Worm (Caenorhabditis elegans): ENCODE data around the gene C14A6.6.

C14A6.6 gene

ce11 chrV:18189181-18189580 is 22.1 kb upstream of the C14A6.6 start, which contains the start of gene clec-246:
Gene clec-246 (plus strand): TSS chrV:18189481.
- TF ChIP-seq ztf-11 (tag; optimal IDR thresholded peaks at IDR 0.05) (no peak), hlh-1 (tag; optimal IDR thresholded peaks at IDR 0.05) (no peak), nhr-237 (tag; optimal IDR thresholded peaks at IDR 0.05) (no peak), ham-2 (GFP tag; optimal IDR thresholded peaks at IDR 0.05) (no peak), cnd-1 (tag; optimal IDR thresholded peaks at IDR 0.05) (no peak), lin-13 (tag; optimal IDR thresholded peaks at IDR 0.05) (no peak), lsy-2 (tag; optimal IDR thresholded peaks at IDR 0.05) (no peak), nhr-2 (tag; optimal IDR thresholded peaks at IDR 0.05) (no peak), nhr-76 (tag; optimal IDR thresholded peaks at IDR 0.05) (no peak), nhr-12 (tag; optimal IDR thresholded peaks at IDR 0.05) (no peak), zip-8 (tag; optimal IDR thresholded peaks at IDR 0.05) (no peak), mls-2 (tag; optimal IDR thresholded peaks at IDR 0.05) (no peak), flh-1 (GFP tag; optimal IDR thresholded peaks at IDR 0.05) (no peak), drap-1 (GFP tag; optimal IDR thresholded peaks at IDR 0.05) (no peak), mep-1 (tag; optimal IDR thresholded peaks at IDR 0.05) (no peak), unc-120 (tag; optimal IDR thresholded peaks at IDR 0.05; ENCODE audit: poor library complexity, severe bottlenecking) (no peak), snpc-4 (tag; optimal IDR thresholded peaks at IDR 0.05) (no peak), bed-3 (GFP tag; optimal IDR thresholded peaks at IDR 0.05) (no peak)

DNA sequence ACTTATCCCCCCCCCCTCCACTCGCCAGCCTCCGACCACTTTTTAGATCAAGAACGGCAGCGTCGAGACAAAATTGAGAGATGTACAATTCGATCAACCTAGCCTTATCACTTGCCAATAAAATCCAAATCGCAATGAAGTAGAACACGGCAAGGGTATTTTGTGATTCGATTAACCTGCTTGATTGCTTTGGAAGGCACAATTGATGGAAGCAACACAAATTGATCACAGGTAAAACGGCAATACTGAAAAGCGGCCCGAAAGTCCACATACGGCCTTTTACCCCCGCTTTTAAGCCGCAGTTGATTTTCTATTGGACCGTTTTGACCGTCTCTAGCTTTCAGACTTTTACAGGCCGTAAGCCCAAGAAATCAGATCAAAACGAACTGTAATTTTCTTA is 21.3 kb upstream of the C14A6.6 start, which contains the start of gene clec-245:
TSS of gene clec-245 (minus strand) at position 101 of the 400 bp plus-strand sequence.
- no peak for TF ChIP-seq lin-13 (tag; optimal IDR thresholded peaks at IDR 0.05)
- TF ChIP-seq elt-1 (tag; optimal IDR thresholded peaks at IDR 0.05; ENCODE audit: borderline replicate concordance, insufficient read depth), result no peak
- no peak for TF ChIP-seq ceh-83 (GFP tag; optimal IDR thresholded peaks at IDR 0.05)
- TF ChIP-seq nhr-12 (tag; optimal IDR thresholded peaks at IDR 0.05), result no peak
- TF ChIP-seq mab-5 (tag; optimal IDR thresholded peaks at IDR 0.05), result no peak
- TF ChIP-seq zip-8 (tag; optimal IDR thresholded peaks at IDR 0.05), result no peak
- no peak for TF ChIP-seq unc-39 (tag; optimal IDR thresholded peaks at IDR 0.05)
- TF ChIP-seq blmp-1 (tag; optimal IDR thresholded peaks at IDR 0.05), result no peak
- no peak for TF ChIP-seq ceh-39 (tag; optimal IDR thresholded peaks at IDR 0.05)
- TF ChIP-seq unc-120 (tag; optimal IDR thresholded peaks at IDR 0.05; ENCODE audit: poor library complexity, severe bottlenecking), result no peak

- TF ChIP-seq ceh-83 (GFP tag; optimal IDR thresholded peaks at IDR 0.05), result no peak
- no peak for TF ChIP-seq mls-2 (tag; optimal IDR thresholded peaks at IDR 0.05)
- no peak for TF ChIP-seq drap-1 (GFP tag; optimal IDR thresholded peaks at IDR 0.05)
- no peak for TF ChIP-seq elt-3 (tag; optimal IDR thresholded peaks at IDR 0.05)
- no peak for TF ChIP-seq sptf-1 (tag; optimal IDR thresholded peaks at IDR 0.05)
- TF ChIP-seq nhr-12 (tag; optimal IDR thresholded peaks at IDR 0.05), result no peak
- TF ChIP-seq nhr-237 (tag; optimal IDR thresholded peaks at IDR 0.05), result no peak
- TF ChIP-seq unc-39 (tag; optimal IDR thresholded peaks at IDR 0.05), result no peak
- no peak for TF ChIP-seq nhr-2 (tag; optimal IDR thresholded peaks at IDR 0.05)
- TF ChIP-seq zip-8 (tag; optimal IDR thresholded peaks at IDR 0.05), result no peak
- no peak for TF ChIP-seq unc-120 (tag; optimal IDR thresholded peaks at IDR 0.05; ENCODE audit: poor library complexity, severe bottlenecking)
- TF ChIP-seq bed-3 (GFP tag; optimal IDR thresholded peaks at IDR 0.05), result no peak
- no peak for TF ChIP-seq ceh-43 (GFP tag; optimal IDR thresholded peaks at IDR 0.05)
- TF ChIP-seq snpc-4 (tag; optimal IDR thresholded peaks at IDR 0.05), result no peak
- TF ChIP-seq mep-1 (tag; optimal IDR thresholded peaks at IDR 0.05), result no peak
- TF ChIP-seq unc-62 (GFP tag; optimal IDR thresholded peaks at IDR 0.05), result no peak
- TF ChIP-seq cnd-1 (tag; optimal IDR thresholded peaks at IDR 0.05), result no peak
- no peak for TF ChIP-seq lin-32 (GFP tag; optimal IDR thresholded peaks at IDR 0.05)
- no peak for TF ChIP-seq elt-1 (tag; optimal IDR thresholded peaks at IDR 0.05; ENCODE audit: borderline replicate concordance, insufficient read depth)
- TF ChIP-seq lsy-2 (tag; optimal IDR thresholded peaks at IDR 0.05), result no peak
Measured at ce11 chrV:18184910-18185309, 17.8 kb upstream of the C14A6.6 start, which contains the start of gene C31G12.3. Gene C31G12.3 (plus strand): TSS chrV:18185210.

DNA sequence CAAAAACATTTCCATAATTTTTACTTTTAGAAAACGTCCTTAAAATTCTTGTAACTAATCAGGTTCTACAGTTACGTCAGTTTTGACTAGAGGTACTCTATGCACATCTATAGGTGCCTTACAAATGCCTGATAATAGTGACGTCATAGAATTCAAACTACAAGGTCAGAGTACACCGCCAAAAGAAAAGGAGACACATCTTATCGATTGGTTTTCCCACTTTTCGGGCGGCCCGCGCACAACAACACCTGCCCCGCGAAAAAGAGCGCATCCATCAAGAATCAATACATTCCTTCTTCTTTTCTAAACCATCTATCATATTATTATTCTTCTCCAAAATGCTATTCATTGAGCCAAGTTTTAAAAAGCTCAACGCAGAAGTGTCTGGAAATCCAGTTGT is 12.6 kb upstream of the C14A6.6 start, which contains the start of gene C31G12.1:
TSS of gene C31G12.1 (plus strand) at position 301 of the 400 bp plus-strand sequence.
- TF ChIP-seq nhr-2 (tag; optimal IDR thresholded peaks at IDR 0.05), result no peak
- TF ChIP-seq ceh-39 (tag; optimal IDR thresholded peaks at IDR 0.05), result peak; percentile 16

DNA sequence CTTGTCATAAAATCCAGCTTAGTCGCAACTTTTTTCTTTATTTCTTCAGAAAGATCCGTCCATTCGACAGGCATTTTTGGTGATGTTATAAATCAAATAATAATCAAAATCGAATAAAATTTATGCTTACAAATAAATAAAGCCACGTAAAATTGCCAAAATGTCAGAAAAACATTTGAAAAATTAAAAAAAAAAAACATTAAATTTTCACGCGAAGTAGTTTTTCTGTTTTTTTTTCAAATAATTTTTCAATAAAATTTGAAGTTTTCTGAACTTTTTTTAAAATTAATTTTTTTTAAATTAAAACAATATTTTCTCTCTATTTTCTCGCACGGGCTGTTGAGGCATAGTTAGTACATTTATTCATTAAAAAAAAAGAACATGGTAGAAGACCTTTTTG is 11.6 kb upstream of the C14A6.6 start, which contains the start of gene C31G12.4:
TSS of gene C31G12.4 (minus strand) at position 101 of the 400 bp plus-strand sequence.
- TF ChIP-seq zip-8 (tag; optimal IDR thresholded peaks at IDR 0.05) (no peak), unc-39 (tag; optimal IDR thresholded peaks at IDR 0.05) (no peak), unc-62 (GFP tag; optimal IDR thresholded peaks at IDR 0.05) (no peak), tbx-8 (GFP tag; optimal IDR thresholded peaks at IDR 0.05) (no peak), ham-2 (GFP tag; optimal IDR thresholded peaks at IDR 0.05) (no peak), blmp-1 (tag; optimal IDR thresholded peaks at IDR 0.05) (no peak), ceh-39 (tag; optimal IDR thresholded peaks at IDR 0.05) (no peak), drap-1 (GFP tag; optimal IDR thresholded peaks at IDR 0.05) (no peak)

All from whole organism, mixed stage, embryonic.